Worm (Caenorhabditis elegans): ENCODE results near the gene srt-4.
"Not testable (repeated sequence)": the region's sequence is repeated elsewhere in the genome, so short reads cannot be mapped to it uniquely, and the experiment has no call there.

DNA sequence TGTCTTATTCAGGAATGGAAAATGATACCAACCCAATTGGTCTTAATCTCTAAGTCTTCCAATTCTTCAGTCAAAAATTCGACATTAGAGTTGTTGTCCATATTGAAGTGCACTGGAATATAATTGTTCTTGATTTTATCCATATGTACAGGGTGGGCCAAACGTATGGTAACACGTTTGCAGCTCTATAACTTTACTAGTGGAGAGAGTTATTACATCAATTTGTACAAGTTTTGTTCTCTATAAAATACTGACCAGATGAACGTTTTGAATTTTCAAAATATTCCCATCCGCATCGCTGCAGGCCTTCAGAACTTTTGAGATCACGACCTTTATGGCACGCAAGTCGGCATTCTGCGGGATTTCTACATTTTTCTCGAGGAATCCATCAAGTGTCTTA, 21.1 kb downstream of the srt-4 start, which contains the start of gene F53E10.5:
- not testable (repeated sequence) for TF ChIP-seq sea-1 (GFP tag; conservative IDR thresholded peaks at IDR 0.05); ama-1 (optimal IDR thresholded peaks at IDR 0.05); ets-7 (tag; optimal IDR thresholded peaks at IDR 0.05); scrt-1 (GFP tag; IDR thresholded peaks at IDR 0.05); pes-1 (GFP tag; IDR thresholded peaks at IDR 0.05); flt-1 (GFP tag; IDR thresholded peaks at IDR 0.05)

All from whole organism, early embryonic.